Fruit fly (Drosophila melanogaster) whole organism, adult: ENCODE measurements around the gene dx.

Experiments
- CG11617 ChIP-seq: fragments of 200-800 bp; sonication (Bioruptor generic); optimal IDR thresholded peaks from 2 replicates; lab custom pipeline; 2017; ENCODE audit warnings: mild to moderate bottlenecking, missing biosample characterization, missing genetic modification reagents, missing genetic modification characterization
- CG5204 ChIP-seq: fragments of 200-800 bp; sonication (Bioruptor generic); optimal IDR thresholded peaks from 2 replicates; lab custom pipeline; 2016; ENCODE audit warnings: missing biosample characterization, missing genetic modification characterization
- Hr96 ChIP-seq: fragments of 200-800 bp; sonication (Bioruptor generic); optimal IDR thresholded peaks from 2 replicates; lab custom pipeline; 2016; ENCODE audit warnings: missing biosample characterization, missing genetic modification characterization
- kay ChIP-seq: fragments of 200-800 bp; sonication (Bioruptor generic); peaks from one replicate; lab custom pipeline; 2016; ENCODE audit warnings: missing biosample characterization, missing genetic modification characterization, borderline replicate concordance
- tj ChIP-seq: fragments of 200-800 bp; sonication (Bioruptor generic); optimal IDR thresholded peaks from 3 replicates; lab custom pipeline; 2017; ENCODE audit warnings: missing biosample characterization, mild to moderate bottlenecking, missing genetic modification characterization, moderate library complexity
- toe ChIP-seq: fragments of 200-800 bp; sonication (Bioruptor generic); optimal IDR thresholded peaks from 2 replicates; lab custom pipeline; 2016; ENCODE audit warnings: missing biosample characterization, missing genetic modification characterization

DNA sequence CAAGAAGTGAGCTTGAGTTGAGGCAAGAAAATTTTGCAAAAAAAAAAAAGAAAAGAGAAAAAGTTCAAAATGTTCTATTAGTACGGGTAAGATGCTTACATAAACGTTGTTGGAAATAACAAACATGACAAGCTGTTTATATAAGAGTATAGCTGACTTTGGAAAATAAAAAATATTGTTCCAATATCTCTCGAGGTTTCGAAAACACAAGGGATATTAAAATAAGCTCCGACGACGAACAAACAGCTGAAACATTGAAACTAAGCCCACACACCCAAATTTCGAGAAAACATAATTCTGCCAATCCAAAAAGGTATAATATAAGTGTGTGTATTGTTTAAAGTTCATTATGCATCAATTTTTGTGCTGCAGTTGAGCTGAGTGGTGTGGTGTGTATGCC, 40.0 kb downstream of the dx start:
- TF ChIP-seq kay (GFP tag; lab: Kevin White, UChicago) = no peak
- TF ChIP-seq Hr96 (GFP tag; lab: Kevin White, UChicago) = no peak
- TF ChIP-seq CG5204 (GFP tag; lab: Kevin White, UChicago) = no peak
- TF ChIP-seq toe = no peak
- no peak for TF ChIP-seq tj (GFP tag; lab: Kevin White, UChicago)
- TF ChIP-seq CG11617 (GFP tag; lab: Kevin White, UChicago) = no peak
